Worm (Caenorhabditis elegans) whole organism, mixed stage, embryonic: ENCODE measurements around the gene B0496.1.

ENCODE experiments used
- M03D4.4 ChIP-seq: sonication (generic microtip); optimal IDR thresholded peaks from 2 replicates; lab custom pipeline; 2017; ENCODE audit warnings: mild to moderate bottlenecking, missing genetic modification characterization, missing compliant biosample characterization
- bed-3 ChIP-seq: fragments of 200-800 bp; sonication (Bioruptor generic); optimal IDR thresholded peaks from 3 replicates; lab custom pipeline; 2018; ENCODE audit warnings: mild to moderate bottlenecking, missing genetic modification characterization, moderate library complexity, missing compliant biosample characterization
- blmp-1 ChIP-seq: fragments of 150-350 bp; optimal IDR thresholded peaks from 2 replicates; lab custom pipeline; 2014; ENCODE audit warnings: missing biosample characterization, missing genetic modification characterization
- ceh-39 ChIP-seq: fragments of 150-350 bp; optimal IDR thresholded peaks from 2 replicates; lab custom pipeline; 2014; ENCODE audit warnings: missing biosample characterization, missing genetic modification characterization
- ceh-43 ChIP-seq: fragments of 200-800 bp; sonication (Bioruptor generic); optimal IDR thresholded peaks from 2 replicates; lab custom pipeline; 2018; ENCODE audit warnings: mild to moderate bottlenecking, missing genetic modification characterization, moderate library complexity, missing compliant biosample characterization
- ceh-83 ChIP-seq: fragments of 200-800 bp; sonication (Bioruptor generic); optimal IDR thresholded peaks from 2 replicates; lab custom pipeline; 2018; ENCODE audit warnings: mild to moderate bottlenecking, missing genetic modification characterization, missing compliant biosample characterization
- ces-1 ChIP-seq: fragments of 150-350 bp; optimal IDR thresholded peaks from 2 replicates; lab custom pipeline; 2014; ENCODE audit warnings: missing biosample characterization, missing genetic modification reagents, missing genetic modification characterization
- drap-1 ChIP-seq: fragments of 200-800 bp; sonication (Bioruptor generic); optimal IDR thresholded peaks from 3 replicates; lab custom pipeline; 2018; ENCODE audit warnings: mild to moderate bottlenecking, missing genetic modification characterization, missing compliant biosample characterization
- elt-1 ChIP-seq: sonication (generic microtip); optimal IDR thresholded peaks from 2 replicates; lab custom pipeline; 2017; ENCODE audit warnings: missing genetic modification characterization, mild to moderate bottlenecking, missing compliant biosample characterization, antibody characterized with exemption, moderate library complexity, borderline replicate concordance; ENCODE audit not compliant: insufficient read depth
- elt-3 ChIP-seq: fragments of 150-350 bp; optimal IDR thresholded peaks from 2 replicates; lab custom pipeline; 2014; ENCODE audit warnings: missing biosample characterization, missing genetic modification characterization
- flh-1 ChIP-seq: fragments of 200-800 bp; sonication (Bioruptor generic); optimal IDR thresholded peaks from 2 replicates; lab custom pipeline; 2018; ENCODE audit warnings: mild to moderate bottlenecking, missing genetic modification characterization, moderate library complexity, missing compliant biosample characterization
- ham-2 ChIP-seq: fragments of 200-800 bp; sonication (Bioruptor generic); optimal IDR thresholded peaks from 2 replicates; lab custom pipeline; 2018; ENCODE audit warnings: mild to moderate bottlenecking, missing genetic modification characterization, missing compliant biosample characterization
- hlh-1 ChIP-seq: fragments of 150-350 bp; optimal IDR thresholded peaks from 2 replicates; lab custom pipeline; 2014; ENCODE audit warnings: missing biosample characterization, missing genetic modification reagents, missing genetic modification characterization
- lin-32 ChIP-seq: fragments of 200-800 bp; sonication (Bioruptor generic); optimal IDR thresholded peaks from 2 replicates; lab custom pipeline; 2018; ENCODE audit warnings: mild to moderate bottlenecking, missing genetic modification characterization, missing compliant biosample characterization
- lsy-2 ChIP-seq: fragments of 150-350 bp; optimal IDR thresholded peaks from 2 replicates; lab custom pipeline; 2014; ENCODE audit warnings: missing biosample characterization, missing genetic modification characterization
- mab-5 ChIP-seq: fragments of 150-350 bp; optimal IDR thresholded peaks from 2 replicates; lab custom pipeline; 2014; ENCODE audit warnings: missing biosample characterization, missing genetic modification characterization
- mep-1 ChIP-seq: fragments of 150-350 bp; optimal IDR thresholded peaks from 2 replicates; lab custom pipeline; 2017; ENCODE audit warnings: missing biosample characterization, missing genetic modification reagents, missing genetic modification characterization, inconsistent platforms
- mls-2 ChIP-seq: sonication (generic microtip); optimal IDR thresholded peaks from 2 replicates; lab custom pipeline; 2016; ENCODE audit warnings: mild to moderate bottlenecking, missing genetic modification characterization, moderate library complexity, missing compliant biosample characterization
- nhr-12 ChIP-seq: fragments of 150-350 bp; optimal IDR thresholded peaks from 2 replicates; lab custom pipeline; 2014; ENCODE audit warnings: missing biosample characterization, missing genetic modification characterization
- nhr-2 ChIP-seq: fragments of 150-350 bp; optimal IDR thresholded peaks from 2 replicates; lab custom pipeline; 2014; ENCODE audit warnings: missing biosample characterization, missing genetic modification characterization
- nhr-237 ChIP-seq: fragments of 150-350 bp; optimal IDR thresholded peaks from 2 replicates; lab custom pipeline; 2014; ENCODE audit warnings: missing biosample characterization, missing genetic modification characterization
- nhr-28 ChIP-seq: fragments of 150-350 bp; optimal IDR thresholded peaks from 2 replicates; lab custom pipeline; 2014; ENCODE audit warnings: missing biosample characterization, missing genetic modification characterization
- nhr-76 ChIP-seq: sonication (generic microtip); optimal IDR thresholded peaks from 2 replicates; lab custom pipeline; 2017; ENCODE audit warnings: missing biosample characterization, missing genetic modification characterization
- sem-2 ChIP-seq: fragments of 200-800 bp; sonication (Bioruptor generic); optimal IDR thresholded peaks from 2 replicates; lab custom pipeline; 2018; ENCODE audit warnings: mild to moderate bottlenecking, missing genetic modification characterization, missing compliant biosample characterization
- snpc-4 ChIP-seq: fragments of 150-350 bp; optimal IDR thresholded peaks from 2 replicates; lab custom pipeline; 2014; ENCODE audit warnings: missing biosample characterization, missing genetic modification characterization
- sptf-1 ChIP-seq: sonication (generic microtip); optimal IDR thresholded peaks from 2 replicates; lab custom pipeline; 2017; ENCODE audit warnings: mild to moderate bottlenecking, missing genetic modification characterization, moderate library complexity, missing compliant biosample characterization
- tbx-8 ChIP-seq: fragments of 200-800 bp; sonication (Bioruptor generic); optimal IDR thresholded peaks from 2 replicates; lab custom pipeline; 2018; ENCODE audit warnings: mild to moderate bottlenecking, missing genetic modification characterization, moderate library complexity, missing compliant biosample characterization
- unc-120 ChIP-seq: sonication (generic microtip); optimal IDR thresholded peaks from 2 replicates; lab custom pipeline; 2017; ENCODE audit warnings: missing genetic modification characterization, missing compliant biosample characterization; ENCODE audit not compliant: poor library complexity, severe bottlenecking
- unc-39 ChIP-seq: fragments of 150-350 bp; optimal IDR thresholded peaks from 2 replicates; lab custom pipeline; 2014; ENCODE audit warnings: missing biosample characterization, missing genetic modification characterization
- unc-62 ChIP-seq: fragments of 150-350 bp; optimal IDR thresholded peaks from 2 replicates; lab custom pipeline; 2014; ENCODE audit warnings: missing biosample characterization, missing genetic modification reagents, missing genetic modification characterization

B0496.1 gene

DNA sequence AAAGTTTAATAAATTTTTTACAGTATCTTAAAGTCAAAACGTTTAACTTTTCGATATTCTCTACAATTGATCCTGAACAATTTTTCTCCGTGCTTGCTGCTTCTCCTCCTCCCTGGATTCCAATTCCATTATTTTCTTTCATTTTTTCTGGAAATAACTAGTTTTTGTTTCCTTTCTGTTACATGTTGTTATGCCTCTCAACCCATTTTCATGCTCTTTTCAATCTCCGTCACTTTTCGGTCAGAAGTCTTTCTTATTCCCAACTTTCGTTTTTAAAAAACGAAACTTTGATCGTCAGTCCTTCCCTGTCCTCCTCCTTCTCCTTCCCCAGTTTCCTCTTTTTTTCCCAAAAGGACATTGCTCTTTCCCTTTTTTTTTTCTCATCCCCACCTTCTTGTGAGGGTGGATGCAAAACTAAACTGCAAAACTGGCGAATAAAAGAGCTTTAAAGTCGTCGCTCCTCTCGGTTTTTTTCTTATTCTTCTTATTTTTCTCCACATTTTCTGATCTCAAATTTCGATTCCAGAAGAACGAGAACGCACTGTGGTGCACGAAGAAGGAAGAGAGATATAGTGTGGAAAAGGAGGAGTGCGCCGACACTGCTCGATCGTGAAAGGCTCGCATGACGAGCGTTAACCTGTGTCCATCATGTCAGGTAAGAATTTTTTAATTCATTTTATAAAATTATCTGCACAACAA lies 41.0 kb upstream of the B0496.1 start, which contains the start of the genes C48A7.16 and egl-19:
Gene C48A7.16 (plus strand): TSS at position 544 of the 699 bp plus-strand sequence.
Gene egl-19 (plus strand): TSS at position 649 of the 699 bp plus-strand sequence.
- no peak for TF ChIP-seq M03D4.4 (tag; lab: Kevin White, UChicago)
- no peak for TF ChIP-seq mab-5
- no peak for TF ChIP-seq lsy-2
- TF ChIP-seq unc-62 (GFP tag; lab: Kevin White, UChicago): no peak
- no peak for TF ChIP-seq ham-2
- no peak for TF ChIP-seq nhr-237 (tag; lab: Kevin White, UChicago)
- TF ChIP-seq ceh-43: no peak
- TF ChIP-seq sptf-1 (tag; lab: Kevin White, UChicago): no peak
- TF ChIP-seq elt-1 (tag; lab: Kevin White, UChicago): no peak
- no peak for TF ChIP-seq elt-3 (tag; lab: Kevin White, UChicago)
- no peak for TF ChIP-seq tbx-8 (GFP tag; lab: Kevin White, UChicago)
- no peak for TF ChIP-seq nhr-12 (tag; lab: Kevin White, UChicago)
- no peak for TF ChIP-seq bed-3 (GFP tag; lab: Kevin White, UChicago)
- TF ChIP-seq hlh-1 (tag; lab: Kevin White, UChicago): no peak
- TF ChIP-seq blmp-1 (tag; lab: Kevin White, UChicago): no peak
- TF ChIP-seq sem-2 (GFP tag; lab: Kevin White, UChicago): no peak
- TF ChIP-seq mep-1: no peak
- no peak for TF ChIP-seq ceh-83
- no peak for TF ChIP-seq lin-32
- no peak for TF ChIP-seq nhr-2 (tag; lab: Kevin White, UChicago)
- TF ChIP-seq, all 35 proteins: peak for 0

DNA sequence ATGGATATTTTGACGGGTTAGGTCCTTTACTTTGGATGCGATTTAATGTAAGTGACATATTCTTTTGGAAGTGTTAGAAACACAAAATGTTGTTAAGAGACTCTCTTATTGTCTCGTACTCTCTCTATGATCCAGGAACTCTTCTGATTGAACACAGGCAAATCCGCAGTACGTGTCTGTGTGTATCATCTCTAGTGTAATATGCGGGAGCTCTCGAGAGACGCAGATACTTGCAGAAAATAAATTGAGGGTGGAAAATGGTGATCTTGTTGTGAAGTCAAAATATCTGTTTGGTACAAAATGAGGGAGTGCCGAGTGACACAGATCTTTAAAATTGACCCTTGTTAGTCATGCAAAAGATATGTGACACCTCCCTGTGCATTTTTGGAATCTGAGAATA lies 39.4 kb upstream of the B0496.1 start:
- no peak for TF ChIP-seq mls-2 (tag; lab: Kevin White, UChicago)
- no peak for TF ChIP-seq ceh-83
- no peak for TF ChIP-seq nhr-12 (tag; lab: Kevin White, UChicago)
- TF ChIP-seq unc-120 (tag; lab: Kevin White, UChicago): peak; percentile 19
- TF ChIP-seq lin-32: no peak
- no peak for TF ChIP-seq mep-1
- TF ChIP-seq drap-1 (GFP tag; lab: Kevin White, UChicago): no peak
- no peak for TF ChIP-seq elt-1 (tag; lab: Kevin White, UChicago)
- no peak for TF ChIP-seq ham-2
- peak; percentile 6 for TF ChIP-seq unc-62 (GFP tag; lab: Kevin White, UChicago)
- no peak for TF ChIP-seq snpc-4 (tag; lab: Kevin White, UChicago)
- no peak for TF ChIP-seq ceh-39 (tag; lab: Kevin White, UChicago)
- TF ChIP-seq sem-2 (GFP tag; lab: Kevin White, UChicago): no peak
- peak; percentile 62 for TF ChIP-seq hlh-1 (tag; lab: Kevin White, UChicago)
- TF ChIP-seq, all 35 proteins: peak for 3

DNA sequence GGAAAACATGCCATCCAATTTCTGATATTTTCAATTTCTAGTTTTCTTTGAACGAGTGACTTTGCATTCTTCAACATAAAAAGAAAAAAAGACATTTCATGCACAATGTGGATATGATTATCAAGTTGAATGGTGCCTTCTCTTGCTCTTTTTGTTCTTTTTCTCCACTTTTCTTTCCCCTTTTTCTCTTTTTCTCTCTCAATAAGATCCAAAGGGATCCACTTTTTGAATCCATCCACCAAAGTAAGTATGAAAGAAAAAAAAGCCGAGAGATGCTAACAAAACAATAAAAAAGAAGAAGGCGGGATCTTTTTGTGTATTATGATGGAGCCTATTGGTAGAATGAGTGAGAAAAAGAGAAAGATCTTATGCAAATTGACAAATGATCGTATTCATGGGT lies 38.8 kb upstream of the B0496.1 start:
- TF ChIP-seq mep-1 (no peak), flh-1 (GFP tag; lab: Kevin White, UChicago) (no peak), unc-39 (tag; lab: Kevin White, UChicago) (no peak), ces-1 (GFP tag; lab: Kevin White, UChicago) (peak; percentile 24)

DNA sequence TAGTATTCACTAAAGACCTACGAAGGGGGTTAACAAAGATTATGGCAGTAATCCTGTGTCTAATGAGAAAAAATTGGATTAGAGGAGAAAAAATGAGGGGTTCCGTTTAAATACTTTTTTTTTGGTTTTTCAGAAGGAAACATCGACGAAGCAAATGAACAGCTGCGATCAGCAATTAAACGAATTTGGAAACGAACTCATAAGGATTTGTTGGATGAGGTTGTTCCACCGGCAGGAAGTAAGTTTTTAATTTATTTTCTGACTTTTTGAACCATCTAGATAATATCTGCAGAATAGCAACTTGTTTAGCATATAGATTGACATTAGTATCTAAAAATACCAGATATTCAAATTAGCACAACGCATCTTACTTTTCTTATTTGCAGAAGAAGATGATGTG lies 32.5 kb upstream of the B0496.1 start:
- no peak for TF ChIP-seq nhr-237 (tag; lab: Kevin White, UChicago)
- TF ChIP-seq ham-2: no peak
- no peak for TF ChIP-seq sem-2 (GFP tag; lab: Kevin White, UChicago)
- TF ChIP-seq nhr-28 (tag; lab: Kevin White, UChicago): no peak
- TF ChIP-seq M03D4.4 (tag; lab: Kevin White, UChicago): no peak
- no peak for TF ChIP-seq mep-1
- TF ChIP-seq ces-1 (GFP tag; lab: Kevin White, UChicago): no peak
- TF ChIP-seq nhr-76 (tag; lab: Kevin White, UChicago): no peak
- TF ChIP-seq nhr-12 (tag; lab: Kevin White, UChicago): no peak
- no peak for TF ChIP-seq nhr-2 (tag; lab: Kevin White, UChicago)
- no peak for TF ChIP-seq flh-1 (GFP tag; lab: Kevin White, UChicago)
- no peak for TF ChIP-seq unc-39 (tag; lab: Kevin White, UChicago)
- TF ChIP-seq sptf-1 (tag; lab: Kevin White, UChicago): no peak
